Worm (Caenorhabditis elegans) whole organism, young adult: ENCODE measurements around the gene fox-1.

Experiments
- B0019.2 ChIP-seq: fragments of 200-800 bp; sonication (Bioruptor generic); conservative IDR thresholded peaks from 2 replicates; pipeline ENCODE4 v1.3.6; 2022; ENCODE audit warnings: missing genetic modification reagents, missing genetic modification characterization, missing compliant biosample characterization
- B0336.3 ChIP-seq: fragments of 200-800 bp; sonication (Bioruptor generic); IDR thresholded peaks from 2 replicates; pipeline ENCODE4 v1.3.6; 2022; ENCODE audit warnings: missing genetic modification characterization, missing compliant biosample characterization
- D2030.7 ChIP-seq: fragments of 200-800 bp; sonication (Bioruptor generic); IDR thresholded peaks from 2 replicates; pipeline ENCODE4 v1.3.6; 2022; ENCODE audit warnings: missing genetic modification reagents, missing genetic modification characterization, missing compliant biosample characterization
- F23B12.7 ChIP-seq: sonication (generic microtip); optimal IDR thresholded peaks from 2 replicates; lab custom pipeline; 2017; ENCODE audit warnings: missing genetic modification characterization, mild to moderate bottlenecking, missing compliant biosample characterization, antibody characterized with exemption, moderate library complexity; ENCODE audit not compliant: insufficient read depth
- F39B2.1 ChIP-seq: fragments of 200-800 bp; sonication (Bioruptor generic); IDR thresholded peaks from 2 replicates; pipeline ENCODE4 v1.3.6; 2022; ENCODE audit warnings: missing genetic modification reagents, missing genetic modification characterization, missing compliant biosample characterization
- K12H6.12 ChIP-seq: fragments of 200-800 bp; sonication (Bioruptor generic); optimal IDR thresholded peaks from 2 replicates; lab custom pipeline; 2018; ENCODE audit warnings: mild to moderate bottlenecking, missing genetic modification characterization, missing compliant biosample characterization
- Y53G8AR.9 ChIP-seq: fragments of 200-800 bp; sonication (Bioruptor generic); conservative IDR thresholded peaks from 2 replicates; pipeline ENCODE4 v1.3.6; 2022; ENCODE audit warnings: missing genetic modification reagents, missing genetic modification characterization, missing compliant biosample characterization
- Y56A3A.18 ChIP-seq: fragments of 200-800 bp; sonication (Bioruptor generic); IDR thresholded peaks from 2 replicates; pipeline ENCODE4 v1.3.6; 2022; ENCODE audit warnings: missing genetic modification reagents, missing genetic modification characterization, missing compliant biosample characterization
- ZK185.1 ChIP-seq: sonication (generic microtip); optimal IDR thresholded peaks from 2 replicates; lab custom pipeline; 2016; ENCODE audit warnings: mild to moderate bottlenecking, missing genetic modification characterization, missing compliant biosample characterization; ENCODE audit not compliant: poor library complexity, severe bottlenecking
- attf-5 ChIP-seq: fragments of 200-800 bp; sonication (Bioruptor generic); optimal IDR thresholded peaks from 2 replicates; lab custom pipeline; 2018; ENCODE audit warnings: mild to moderate bottlenecking, missing genetic modification characterization, missing compliant biosample characterization
- bed-1 ChIP-seq: fragments of 200-800 bp; sonication (Bioruptor generic); IDR thresholded peaks from 2 replicates; pipeline ENCODE4 v1.3.6; 2022; ENCODE audit warnings: missing genetic modification reagents, missing genetic modification characterization, missing compliant biosample characterization
- cebp-1 ChIP-seq, 2 experiments: fragments of 200-800 bp in 1 of 2; sonication (Bioruptor generic) in 1 of 2; sonication (generic microtip) in 1 of 2; IDR thresholded peaks in 1 of 2; optimal IDR thresholded peaks in 1 of 2; 2 replicates each; pipeline versions ENCODE4 v1.3.6 to Lab custom; 2017 to 2022; ENCODE audit warnings: missing compliant biosample characterization in 2 of 2, missing genetic modification characterization in 2 of 2, mild to moderate bottlenecking in 1 of 2, missing genetic modification reagents in 1 of 2, moderate library complexity in 1 of 2
- ceh-27 ChIP-seq: fragments of 200-800 bp; sonication (Bioruptor generic); optimal IDR thresholded peaks from 2 replicates; lab custom pipeline; 2018; ENCODE audit warnings: mild to moderate bottlenecking, missing genetic modification characterization, moderate library complexity, missing compliant biosample characterization
- ceh-40 ChIP-seq: fragments of 200-800 bp; sonication (Bioruptor generic); IDR thresholded peaks from 2 replicates; pipeline ENCODE4 v1.3.6; 2022; ENCODE audit warnings: missing genetic modification characterization, missing compliant biosample characterization
- ceh-58 ChIP-seq: fragments of 200-800 bp; sonication (Bioruptor generic); IDR thresholded peaks from 2 replicates; pipeline ENCODE4 v1.3.6; 2022; ENCODE audit warnings: missing genetic modification characterization, missing compliant biosample characterization
- chd-7 ChIP-seq: sonication (generic microtip); optimal IDR thresholded peaks from 2 replicates; lab custom pipeline; 2016; ENCODE audit warnings: mild to moderate bottlenecking, missing genetic modification characterization, moderate library complexity, missing compliant biosample characterization
- dox-1 ChIP-seq: fragments of 200-800 bp; sonication (Bioruptor generic); IDR thresholded peaks from 2 replicates; pipeline ENCODE4 v1.3.6; 2022; ENCODE audit warnings: missing genetic modification reagents, missing genetic modification characterization, missing compliant biosample characterization
- dpff-1 ChIP-seq: sonication (generic microtip); optimal IDR thresholded peaks from 2 replicates; lab custom pipeline; 2017; ENCODE audit warnings: mild to moderate bottlenecking, missing genetic modification characterization, missing compliant biosample characterization
- egrh-3 ChIP-seq: fragments of 200-800 bp; sonication (Bioruptor generic); IDR thresholded peaks from 2 replicates; pipeline ENCODE4 v1.3.6; 2022; ENCODE audit warnings: missing genetic modification reagents, missing genetic modification characterization, missing compliant biosample characterization
- ekl-4 ChIP-seq: fragments of 200-800 bp; sonication (Bioruptor generic); IDR thresholded peaks from 2 replicates; pipeline ENCODE4 v1.3.6; 2022; ENCODE audit warnings: missing genetic modification reagents, missing genetic modification characterization, missing compliant biosample characterization
- hmg-1.2 ChIP-seq: fragments of 200-800 bp; sonication (Bioruptor generic); IDR thresholded peaks from 2 replicates; pipeline ENCODE4 v1.3.6; 2022; ENCODE audit warnings: missing genetic modification reagents, missing genetic modification characterization, missing compliant biosample characterization
- let-607 ChIP-seq, 2 experiments: fragments of 200-800 bp in 1 of 2; sonication (Bioruptor generic) in 1 of 2; sonication (generic microtip) in 1 of 2; optimal IDR thresholded peaks; 2 replicates each; lab custom pipeline; 2016 to 2018; ENCODE audit warnings: mild to moderate bottlenecking in 2 of 2, missing compliant biosample characterization in 2 of 2, missing genetic modification characterization in 2 of 2, moderate library complexity in 2 of 2, missing genotype in 1 of 2
- lin-26 ChIP-seq: fragments of 200-800 bp; sonication (Bioruptor generic); IDR thresholded peaks from 2 replicates; pipeline ENCODE4 v1.3.6; 2022; ENCODE audit warnings: missing genetic modification reagents, missing genetic modification characterization, missing compliant biosample characterization
- lin-40 ChIP-seq: sonication (generic microtip); optimal IDR thresholded peaks from 2 replicates; lab custom pipeline; 2016; ENCODE audit warnings: missing genetic modification characterization, mild to moderate bottlenecking, missing compliant biosample characterization, missing genotype, missing genetic modification reagents
- lin-54 ChIP-seq: fragments of 200-800 bp; sonication (Bioruptor generic); optimal IDR thresholded peaks from 2 replicates; lab custom pipeline; 2018; ENCODE audit warnings: mild to moderate bottlenecking, missing genetic modification characterization, missing compliant biosample characterization
- madf-10 ChIP-seq: sonication (generic microtip); optimal IDR thresholded peaks from 2 replicates; lab custom pipeline; 2016; ENCODE audit warnings: mild to moderate bottlenecking, missing genetic modification characterization, missing compliant biosample characterization
- nhr-80 ChIP-seq: sonication (generic microtip); optimal IDR thresholded peaks from 2 replicates; lab custom pipeline; 2016; ENCODE audit warnings: missing genetic modification characterization, missing compliant biosample characterization
- nhr-90 ChIP-seq: sonication (generic microtip); optimal IDR thresholded peaks from 2 replicates; lab custom pipeline; 2016; ENCODE audit warnings: missing genotype, mild to moderate bottlenecking, missing genetic modification characterization, missing compliant biosample characterization
- sdz-38 ChIP-seq: sonication (generic microtip); optimal IDR thresholded peaks from 2 replicates; lab custom pipeline; 2016; ENCODE audit warnings: missing genotype, missing genetic modification characterization, missing compliant biosample characterization
- snpc-4 ChIP-seq, 5 experiments: fragments of 150-350 bp in 1 of 5; sonication (generic microtip) in 4 of 5; optimal IDR thresholded peaks; 2 replicates each; lab custom pipeline; 2014 to 2018; ENCODE audit warnings: missing genetic modification characterization in 5 of 5, missing biosample characterization in 3 of 5, antibody characterized with exemption in 2 of 5, mild to moderate bottlenecking in 2 of 5, missing compliant biosample characterization in 2 of 5, missing genotype in 2 of 5, moderate library complexity in 2 of 5, missing genetic modification reagents in 1 of 5
- zfh-2 ChIP-seq: fragments of 200-800 bp; sonication (Bioruptor generic); conservative IDR thresholded peaks from 2 replicates; pipeline ENCODE4 v1.3.6; 2022; ENCODE audit warnings: missing genetic modification reagents, missing genetic modification characterization, missing compliant biosample characterization
- ztf-18 ChIP-seq: sonication (generic microtip); optimal IDR thresholded peaks from 2 replicates; lab custom pipeline; 2016; ENCODE audit warnings: missing genotype, mild to moderate bottlenecking, missing genetic modification characterization, missing compliant biosample characterization
- ztf-25 ChIP-seq: fragments of 200-800 bp; sonication (Bioruptor generic); IDR thresholded peaks from 2 replicates; pipeline ENCODE4 v1.3.6; 2022; ENCODE audit warnings: missing genetic modification reagents, missing genetic modification characterization, missing compliant biosample characterization
- ztf-26 ChIP-seq: sonication (generic microtip); optimal IDR thresholded peaks from 2 replicates; lab custom pipeline; 2017; ENCODE audit warnings: missing genetic modification characterization, missing compliant biosample characterization
- ztf-3 ChIP-seq: fragments of 200-800 bp; sonication (Bioruptor generic); optimal IDR thresholded peaks from 2 replicates; lab custom pipeline; 2018; ENCODE audit warnings: mild to moderate bottlenecking, missing genetic modification characterization, missing compliant biosample characterization
- ztf-6 ChIP-seq: fragments of 200-800 bp; sonication (Bioruptor generic); IDR thresholded peaks from 2 replicates; pipeline ENCODE4 v1.3.6; 2022; ENCODE audit warnings: missing genetic modification reagents, missing genetic modification characterization, missing compliant biosample characterization

The fox-1 gene

ce11 chrX:2433805-2434204 is 25.9 kb downstream of the fox-1 start:
- TF ChIP-seq ztf-18 (tag; lab: Kevin White, UChicago): no peak
- no peak for TF ChIP-seq sdz-38 (tag; lab: Kevin White, UChicago)
- no peak for TF ChIP-seq cebp-1 (GFP tag; IDR thresholded peaks at IDR 0.05; lab: Robert Waterston, UW)
- peak; percentile 22 for TF ChIP-seq cebp-1 (tag; optimal IDR thresholded peaks at IDR 0.05; lab: Kevin White, UChicago)

DNA sequence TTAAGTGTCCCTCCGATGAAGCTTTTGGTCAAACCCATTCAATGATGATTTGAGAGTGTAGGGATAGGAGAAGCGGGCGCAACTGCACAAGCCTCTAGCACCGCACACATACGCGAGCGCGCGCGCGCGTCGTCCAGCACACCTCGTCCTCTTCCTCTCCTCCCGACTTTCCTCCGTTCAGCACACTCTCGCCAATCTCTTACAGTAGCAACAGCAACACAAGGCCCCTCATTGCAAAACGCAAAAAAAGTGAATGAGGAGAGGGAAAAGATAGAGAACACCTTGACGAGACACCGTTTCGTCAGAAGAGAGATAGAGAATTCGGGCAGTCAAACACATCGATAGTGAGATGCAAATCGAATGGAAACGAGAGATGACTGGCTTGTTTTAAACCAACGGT is 27.2 kb downstream of the fox-1 start:
- TF ChIP-seq lin-40 (tag; lab: Kevin White, UChicago) (peak; percentile 44), ekl-4 (GFP tag; lab: Robert Waterston, UW) (0 out of 2 replicates have a peak, but pooled peaks have one; percentile 26), bed-1 (GFP tag; lab: Robert Waterston, UW) (no peak), lin-54 (GFP tag; lab: Kevin White, UChicago) (no peak), ztf-3 (GFP tag; lab: Kevin White, UChicago) (no peak), attf-5 (GFP tag; lab: Kevin White, UChicago) (peak; percentile 47), ceh-58 (GFP tag; lab: Robert Waterston, UW) (no peak), F23B12.7 (peak; percentile 3), let-607 (tag; optimal IDR thresholded peaks at IDR 0.05; lab: Kevin White, UChicago) (no peak), cebp-1 (GFP tag; IDR thresholded peaks at IDR 0.05; lab: Robert Waterston, UW) (0 out of 2 replicates have a peak, but pooled peaks have one; percentile 29), cebp-1 (tag; optimal IDR thresholded peaks at IDR 0.05; lab: Kevin White, UChicago) (no peak), Y56A3A.18 (peak; percentile 52; the same call in 1 of the 2 replicates), dpff-1 (tag; lab: Kevin White, UChicago) (no peak), ceh-40 (no peak), lin-26 (GFP tag; lab: Robert Waterston, UW) (0 out of 2 replicates have a peak, but pooled peaks have one; percentile 14), ztf-18 (tag; lab: Kevin White, UChicago) (peak; percentile 29), zfh-2 (GFP tag; lab: Robert Waterston, UW) (peak; percentile 98), ztf-25 (GFP tag; lab: Robert Waterston, UW) (no peak), F39B2.1 (no peak), egrh-3 (GFP tag; lab: Robert Waterston, UW) (peak; percentile 93), nhr-90 (tag; lab: Kevin White, UChicago) (peak; percentile 13), B0336.3 (GFP tag; lab: Robert Waterston, UW) (no peak), hmg-1.2 (GFP tag; lab: Robert Waterston, UW) (peak; percentile 58), snpc-4 (GFP tag; optimal IDR thresholded peaks at IDR 0.05; lab: Kevin White, UChicago) (no peak), snpc-4 (tag; optimal IDR thresholded peaks at IDR 0.05; lab: Kevin White, UChicago) (no peak), dox-1 (GFP tag; lab: Robert Waterston, UW) (peak; percentile 55; the same call in 1 of the 2 replicates), ceh-27 (GFP tag; lab: Kevin White, UChicago) (peak; percentile 57), ztf-6 (GFP tag; lab: Robert Waterston, UW) (no peak), B0019.2 (no peak), Y53G8AR.9 (GFP tag; lab: Robert Waterston, UW) (0 out of 2 replicates have a peak, but pooled peaks have one; percentile 26), ZK185.1 (peak; percentile 6), chd-7 (tag; lab: Kevin White, UChicago) (peak; percentile 3), ztf-26 (tag; lab: Kevin White, UChicago) (peak; percentile 20), D2030.7 (no peak), K12H6.12 (tag; lab: Kevin White, UChicago) (peak; percentile 54), madf-10 (tag; lab: Kevin White, UChicago) (peak; percentile 10), nhr-80 (tag; lab: Kevin White, UChicago) (peak; percentile 91)
